Fruit fly (Drosophila melanogaster) whole organism, prepupa: ENCODE data around the gene nanos.

ENCODE experiments used
- CG1621 ChIP-seq: fragments of 200-800 bp; sonication (Bioruptor generic); optimal IDR thresholded peaks from 3 replicates; lab custom pipeline; 2018; ENCODE audit warnings: missing biosample characterization, mild to moderate bottlenecking, missing genetic modification characterization
- CG6276 ChIP-seq: fragments of 200-800 bp; sonication (Bioruptor generic); optimal IDR thresholded peaks from 2 replicates; lab custom pipeline; 2017; ENCODE audit warnings: missing biosample characterization, mild to moderate bottlenecking, missing genetic modification characterization
- Met ChIP-seq: fragments of 200-800 bp; sonication (Bioruptor generic); optimal IDR thresholded peaks from 3 replicates; lab custom pipeline; 2016; ENCODE audit warnings: missing biosample characterization, missing genetic modification characterization
- pdm3 ChIP-seq: fragments of 200-800 bp; sonication (Bioruptor generic); optimal IDR thresholded peaks from 3 replicates; lab custom pipeline; 2016; ENCODE audit warnings: missing biosample characterization, missing genetic modification characterization

- TF ChIP-seq CG1621 (tag; lab: Kevin White, UChicago) (no peak), Met (GFP tag; lab: Kevin White, UChicago) (no peak), CG6276 (GFP tag; lab: Kevin White, UChicago) (no peak), pdm3 (GFP tag; lab: Kevin White, UChicago) (no peak)
These were observed 45.9 kb upstream of the nanos start for dm6 chr3R:19111159-19111558.
